Fruit fly (Drosophila melanogaster) whole organism, embryonic: ENCODE results near the gene CG7789.
A peak's percentile ranks its signal among the peaks of the same experiment; 100 is the strongest.

Experiments used
- knrl ChIP-seq: fragments of 200-800 bp; sonication (Bioruptor generic); IDR thresholded peaks from 3 replicates; pipeline ENCODE4 v1.3.6; 2022; ENCODE audit warnings: missing biosample characterization, missing genetic modification characterization; ENCODE audit not compliant: partially characterized antibody
- toy ChIP-seq: fragments of 200-800 bp; sonication (Bioruptor generic); IDR thresholded peaks from 2 replicates; pipeline ENCODE4 v1.3.6; 2022; ENCODE audit warnings: missing biosample characterization, missing genetic modification characterization

DNA sequence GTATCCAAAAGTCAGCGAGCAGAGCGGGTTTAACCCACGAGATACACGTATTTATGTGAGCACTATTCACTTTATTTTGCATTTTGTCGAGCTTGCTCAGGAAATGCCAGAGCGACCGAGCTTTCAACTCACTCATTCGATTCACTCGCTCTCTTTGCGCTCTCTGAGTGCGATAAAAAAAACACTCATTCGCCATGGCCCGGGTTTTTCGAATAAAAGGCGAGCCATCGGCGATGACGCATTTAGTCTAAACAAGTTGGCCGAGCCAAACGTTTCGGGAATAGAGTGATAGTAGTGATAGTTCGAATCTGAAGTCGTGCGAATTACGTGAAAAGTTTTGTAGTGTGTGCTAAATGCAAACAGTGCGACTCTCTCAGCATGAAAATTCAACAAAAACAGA lies 20.6 kb upstream of the CG7789 start:
- TF ChIP-seq knrl (GFP tag; lab: Robert Waterston, UW) (0 out of 3 replicates have a peak, but pooled peaks have one; percentile 18), toy (GFP tag; lab: Robert Waterston, UW) (no peak)
